Fruit fly (Drosophila melanogaster) whole organism, embryonic: ENCODE data around the gene CG14395.
A peak's percentile ranks its signal among the peaks of the same experiment; 100 is the strongest.

Experiments used
- CG3281 ChIP-seq: fragments of 200-800 bp; sonication (Bioruptor generic); optimal IDR thresholded peaks from 3 replicates; lab custom pipeline; 2017; ENCODE audit warnings: missing biosample characterization, mild to moderate bottlenecking, missing genetic modification characterization
- CG6765 ChIP-seq: fragments of 200-800 bp; sonication (Bioruptor generic); optimal IDR thresholded peaks from 3 replicates; lab custom pipeline; 2017; ENCODE audit warnings: missing biosample characterization, mild to moderate bottlenecking, missing genetic modification characterization
- Dip3 ChIP-seq: fragments of 200-800 bp; sonication (Bioruptor generic); optimal IDR thresholded peaks from 3 replicates; lab custom pipeline; 2016; ENCODE audit warnings: missing biosample characterization, missing genetic modification characterization
- Lpt ChIP-seq: fragments of >200 bp; optimal IDR thresholded peaks from 2 replicates; lab custom pipeline; 2018; ENCODE audit warnings: missing biosample characterization, missing genetic modification characterization
- fd64A ChIP-seq: fragments of 200-800 bp; sonication (Bioruptor generic); optimal IDR thresholded peaks from 3 replicates; lab custom pipeline; 2018; ENCODE audit warnings: missing biosample characterization, mild to moderate bottlenecking, missing genetic modification characterization
- fu2 ChIP-seq: fragments of 200-800 bp; sonication (Bioruptor generic); optimal IDR thresholded peaks from 2 replicates; lab custom pipeline; 2016; ENCODE audit warnings: missing biosample characterization, missing genetic modification characterization
- hkb ChIP-seq, 2 experiments: fragments of 200-800 bp in 1 of 2; fragments of >200 bp in 1 of 2; sonication (Bioruptor generic) in 1 of 2; IDR thresholded peaks in 1 of 2; optimal IDR thresholded peaks in 1 of 2; 2 replicates each; pipeline versions ENCODE4 v1.3.6 to Lab custom; 2017 to 2022; ENCODE audit warnings: missing biosample characterization in 1 of 2, missing genetic modification characterization in 1 of 2
- sd ChIP-seq: fragments of 200-800 bp; sonication (Bioruptor generic); optimal IDR thresholded peaks from 3 replicates; lab custom pipeline; 2018; ENCODE audit warnings: missing biosample characterization, mild to moderate bottlenecking, missing genetic modification characterization, moderate library complexity
- sob ChIP-seq: fragments of 200-800 bp; sonication (Bioruptor generic); IDR thresholded peaks from 2 replicates; pipeline ENCODE4 v1.3.6; 2022; ENCODE audit warnings: missing biosample characterization, missing genetic modification characterization
- yki ChIP-seq: fragments of >200 bp; optimal IDR thresholded peaks from 3 replicates; lab custom pipeline; 2018

DNA sequence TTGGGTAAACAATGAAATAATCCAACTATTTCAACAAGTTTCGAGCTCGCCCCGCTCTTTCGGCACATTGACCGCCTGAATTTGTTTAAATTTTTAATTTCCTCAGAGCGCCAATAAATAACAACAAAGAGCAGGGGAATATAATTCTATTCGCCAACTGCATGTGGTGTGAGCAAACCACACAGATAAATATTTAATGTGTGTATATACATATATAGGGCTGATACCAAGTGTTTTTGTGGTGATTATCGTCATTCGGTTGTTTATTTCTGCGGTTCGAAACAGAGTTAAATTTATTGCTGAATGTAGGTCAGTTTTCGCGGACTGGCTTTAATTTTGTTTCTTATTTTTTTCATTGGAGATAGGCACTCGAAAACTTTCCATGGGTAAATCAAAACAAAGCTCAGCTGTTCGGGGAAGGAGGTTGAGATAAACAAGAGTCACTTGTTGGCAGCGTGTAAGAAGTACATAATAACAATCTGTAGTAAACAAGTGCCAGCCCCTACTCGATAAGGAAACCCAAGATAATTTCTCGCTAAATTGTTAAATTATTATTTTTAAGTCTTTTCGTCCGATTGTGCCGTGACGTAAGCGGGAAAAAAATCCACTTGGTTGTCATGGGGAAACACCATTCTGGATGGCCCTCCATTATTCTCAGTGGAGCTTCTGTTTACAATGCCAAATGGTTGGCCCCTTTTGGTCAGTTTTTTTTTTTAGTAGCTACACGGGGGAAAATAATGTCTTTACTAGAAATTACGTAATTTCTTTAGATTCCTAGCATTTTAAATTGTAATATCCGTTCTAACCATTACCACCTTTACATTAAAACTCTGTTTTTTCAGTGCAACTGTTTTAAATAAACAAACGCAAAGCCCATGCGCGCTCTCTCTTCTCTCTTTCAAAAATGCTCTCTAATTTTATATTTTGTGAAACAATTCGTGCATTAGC lies 55.2 kb downstream of the CG14395 start:
- TF ChIP-seq sob (peak; percentile 62), hkb (optimal IDR thresholded peaks at IDR 0.05; lab: Kevin White, UChicago) (no peak), hkb (GFP tag; IDR thresholded peaks at IDR 0.05; lab: Robert Waterston, UW) (peak; percentile 79), sd (peak; percentile 47), CG6765 (peak; percentile 10), fu2 (peak; percentile 60), fd64A (GFP tag; lab: Kevin White, UChicago) (peak; percentile 7), Dip3 (GFP tag; lab: Kevin White, UChicago) (peak; percentile 43), Lpt (GFP tag; lab: Kevin White, UChicago) (no peak), yki (lab: Kevin White, UChicago) (no peak), CG3281 (GFP tag; lab: Kevin White, UChicago) (peak; percentile 42)
